Fruit fly (Drosophila melanogaster): ENCODE results near the gene mRpL39.

DNA sequence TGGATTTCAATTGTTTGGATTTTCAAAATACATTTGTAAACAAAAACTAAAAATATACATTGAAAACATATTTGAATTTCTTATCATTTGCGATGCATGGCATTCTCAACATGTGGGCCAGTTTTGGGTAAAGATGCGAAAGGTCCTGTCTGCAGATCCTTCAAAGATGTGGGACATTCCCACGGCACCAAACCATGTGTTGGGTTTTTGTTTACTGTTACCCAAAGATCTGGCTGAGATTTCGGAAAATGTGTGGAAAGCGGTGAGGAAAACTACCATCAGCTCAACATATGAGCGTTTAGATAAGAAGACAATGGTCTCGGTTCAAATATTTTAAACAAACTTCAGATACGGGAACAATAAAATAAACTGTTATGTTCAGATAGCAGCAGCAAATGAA is 23.4 kb downstream of the mRpL39 start:
- TF ChIP-seq CTCF (optimal IDR thresholded peaks at IDR 0.05) (no peak), CG8478 (optimal IDR thresholded peaks at IDR 0.05) (no peak)

Measured in S2 (cell line).